Fruit fly (Drosophila melanogaster) whole organism, wandering third instar larva: ENCODE measurements around the gene RpS21.

Experiments used
- Abd-B ChIP-seq: fragments of >200 bp; optimal IDR thresholded peaks from 2 replicates; lab custom pipeline; 2017; ENCODE audit warnings: missing biosample characterization, missing genetic modification characterization
- CG9705 ChIP-seq: fragments of 200-800 bp; sonication (Bioruptor generic); optimal IDR thresholded peaks from 2 replicates; lab custom pipeline; 2018; ENCODE audit warnings: missing biosample characterization, mild to moderate bottlenecking, missing genetic modification characterization
- CrebA ChIP-seq: fragments of 200-800 bp; sonication (Bioruptor generic); optimal IDR thresholded peaks from 2 replicates; lab custom pipeline; 2016; ENCODE audit warnings: missing biosample characterization, mild to moderate bottlenecking, missing genetic modification characterization, borderline replicate concordance
- Dfd ChIP-seq: fragments of >200 bp; optimal IDR thresholded peaks from 2 replicates; lab custom pipeline; 2017; ENCODE audit warnings: missing biosample characterization, missing genetic modification characterization
- Hr83 ChIP-seq: fragments of 200-300 bp; sonication (Bioruptor generic); optimal IDR thresholded peaks from 2 replicates; lab custom pipeline; 2016; ENCODE audit warnings: missing biosample characterization, mild to moderate bottlenecking, missing genetic modification characterization, moderate library complexity; ENCODE audit not compliant: poor library complexity, severe bottlenecking
- N ChIP-seq: fragments of >200 bp; optimal IDR thresholded peaks from 2 replicates; lab custom pipeline; 2018; ENCODE audit warnings: missing biosample characterization, missing external identifiers, missing genetic modification characterization
- br ChIP-seq: fragments of 200-800 bp; sonication (Bioruptor generic); optimal IDR thresholded peaks from 2 replicates; lab custom pipeline; 2016; ENCODE audit warnings: missing biosample characterization, missing genetic modification characterization
- brk ChIP-seq: fragments of 200-800 bp; sonication (Bioruptor generic); optimal IDR thresholded peaks from 2 replicates; lab custom pipeline; 2016; ENCODE audit warnings: missing biosample characterization, mild to moderate bottlenecking, missing genetic modification characterization
- dmrt93B ChIP-seq: fragments of 200-800 bp; sonication (Bioruptor generic); optimal IDR thresholded peaks from 2 replicates; lab custom pipeline; 2018; ENCODE audit warnings: missing biosample characterization, mild to moderate bottlenecking, missing genetic modification characterization
- dsf ChIP-seq: sonication (Bioruptor generic); optimal IDR thresholded peaks from 2 replicates; lab custom pipeline; 2016; ENCODE audit warnings: missing biosample characterization, missing genetic modification characterization, borderline replicate concordance
- h ChIP-seq: fragments of 200-800 bp; sonication (Bioruptor generic); optimal IDR thresholded peaks from 3 replicates; lab custom pipeline; 2016; ENCODE audit warnings: missing biosample characterization, mild to moderate bottlenecking, missing genetic modification characterization
- pan ChIP-seq: fragments of >200 bp; optimal IDR thresholded peaks from 2 replicates; lab custom pipeline; 2017
- sv ChIP-seq: fragments of 200-800 bp; sonication (Bioruptor generic); optimal IDR thresholded peaks from 3 replicates; lab custom pipeline; 2016; ENCODE audit warnings: missing biosample characterization, missing genetic modification characterization

DNA sequence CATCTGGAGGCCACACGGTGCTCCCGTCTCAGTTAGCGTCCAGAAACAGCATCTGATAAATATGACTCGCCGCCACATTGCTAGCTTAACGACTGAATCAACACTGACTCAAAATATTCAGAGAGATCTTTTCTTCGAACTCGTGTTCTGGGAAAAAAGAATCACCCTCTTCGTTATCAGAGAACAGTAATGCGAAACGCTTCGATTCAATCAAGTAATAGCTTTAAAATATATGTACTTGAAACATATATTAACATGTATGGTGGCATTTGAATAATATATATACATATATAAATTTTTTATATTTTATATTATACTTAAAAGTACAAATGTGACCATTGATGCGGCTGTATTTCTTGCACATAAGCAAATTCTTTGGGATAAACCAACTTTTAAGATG is 10.2 kb upstream of the RpS21 start, which contains the start of gene CG18557:
- TF ChIP-seq brk (no peak), Abd-B (no peak), dsf (GFP tag; lab: Kevin White, UChicago) (no peak), dmrt93B (GFP tag; lab: Kevin White, UChicago) (no peak), pan (lab: Kevin White, UChicago) (no peak), CrebA (GFP tag; lab: Kevin White, UChicago) (no peak), br (GFP tag; lab: Kevin White, UChicago) (no peak), sv (GFP tag; lab: Kevin White, UChicago) (no peak), Hr83 (no peak), N (GFP tag; lab: Kevin White, UChicago) (no peak), Dfd (GFP tag; lab: Kevin White, UChicago) (no peak), CG9705 (no peak), h (GFP tag; lab: Kevin White, UChicago) (no peak)
